Worm (Caenorhabditis elegans): ENCODE results near the gene ZK370.4.

The ZK370.4 gene

ce11 chrIII:8731310-8731709, at the start of gene ZK370.4:
Gene ZK370.4, minus strand, starts transcription at chrIII:8731410.
- no peak for TF ChIP-seq bed-3 (GFP tag; optimal IDR thresholded peaks at IDR 0.05)
- TF ChIP-seq elt-3 (tag; optimal IDR thresholded peaks at IDR 0.05), result no peak
- no peak for TF ChIP-seq lin-13 (tag; optimal IDR thresholded peaks at IDR 0.05)
- TF ChIP-seq hlh-1 (tag; optimal IDR thresholded peaks at IDR 0.05), result no peak
- no peak for TF ChIP-seq ztf-11 (tag; optimal IDR thresholded peaks at IDR 0.05)
- TF ChIP-seq lin-32 (GFP tag; optimal IDR thresholded peaks at IDR 0.05), result no peak
- no peak for TF ChIP-seq flh-1 (GFP tag; optimal IDR thresholded peaks at IDR 0.05)
- TF ChIP-seq zip-8 (tag; optimal IDR thresholded peaks at IDR 0.05), result no peak
- no peak for TF ChIP-seq nhr-2 (tag; optimal IDR thresholded peaks at IDR 0.05)
- no peak for TF ChIP-seq ceh-39 (tag; optimal IDR thresholded peaks at IDR 0.05)
- TF ChIP-seq unc-62 (GFP tag; optimal IDR thresholded peaks at IDR 0.05), result no peak
- no peak for TF ChIP-seq pha-4 (tag; optimal IDR thresholded peaks at IDR 0.05)
- no peak for TF ChIP-seq mls-2 (tag; optimal IDR thresholded peaks at IDR 0.05)
- no peak for TF ChIP-seq nhr-12 (tag; optimal IDR thresholded peaks at IDR 0.05)
- TF ChIP-seq snpc-4 (tag; optimal IDR thresholded peaks at IDR 0.05), result no peak

ce11 chrIII:8780473-8780872, 49.3 kb upstream of the ZK370.4 start:
- TF ChIP-seq ztf-11 (tag; optimal IDR thresholded peaks at IDR 0.05), result no peak
- no peak for TF ChIP-seq lin-13 (tag; optimal IDR thresholded peaks at IDR 0.05)
- TF ChIP-seq nhr-12 (tag; optimal IDR thresholded peaks at IDR 0.05), result no peak
- no peak for TF ChIP-seq blmp-1 (tag; optimal IDR thresholded peaks at IDR 0.05)
- TF ChIP-seq snpc-4 (tag; optimal IDR thresholded peaks at IDR 0.05), result no peak
- no peak for TF ChIP-seq nhr-76 (tag; optimal IDR thresholded peaks at IDR 0.05)
- no peak for TF ChIP-seq pha-4 (tag; optimal IDR thresholded peaks at IDR 0.05)
- no peak for TF ChIP-seq unc-62 (GFP tag; optimal IDR thresholded peaks at IDR 0.05)
- TF ChIP-seq cnd-1 (tag; optimal IDR thresholded peaks at IDR 0.05), result no peak
- no peak for TF ChIP-seq ham-2 (GFP tag; optimal IDR thresholded peaks at IDR 0.05)
- no peak for TF ChIP-seq zip-8 (tag; optimal IDR thresholded peaks at IDR 0.05)
- TF ChIP-seq flh-1 (GFP tag; optimal IDR thresholded peaks at IDR 0.05), result no peak
- TF ChIP-seq elt-1 (tag; optimal IDR thresholded peaks at IDR 0.05; ENCODE audit: borderline replicate concordance, insufficient read depth), result no peak
- TF ChIP-seq ces-1 (GFP tag; optimal IDR thresholded peaks at IDR 0.05), result no peak
- TF ChIP-seq M03D4.4 (tag; optimal IDR thresholded peaks at IDR 0.05), result no peak
- no peak for TF ChIP-seq sptf-1 (tag; optimal IDR thresholded peaks at IDR 0.05)
- no peak for TF ChIP-seq ceh-83 (GFP tag; optimal IDR thresholded peaks at IDR 0.05)
- no peak for TF ChIP-seq bed-3 (GFP tag; optimal IDR thresholded peaks at IDR 0.05)
- TF ChIP-seq nhr-237 (tag; optimal IDR thresholded peaks at IDR 0.05), result no peak
- TF ChIP-seq elt-3 (tag; optimal IDR thresholded peaks at IDR 0.05), result no peak

- TF ChIP-seq flh-1 (GFP tag; optimal IDR thresholded peaks at IDR 0.05) (no peak), sptf-1 (tag; optimal IDR thresholded peaks at IDR 0.05) (no peak), pha-4 (tag; optimal IDR thresholded peaks at IDR 0.05) (no peak), mls-2 (tag; optimal IDR thresholded peaks at IDR 0.05) (no peak), bed-3 (GFP tag; optimal IDR thresholded peaks at IDR 0.05) (no peak), zip-8 (tag; optimal IDR thresholded peaks at IDR 0.05) (no peak), elt-1 (tag; optimal IDR thresholded peaks at IDR 0.05; ENCODE audit: borderline replicate concordance, insufficient read depth) (no peak), ztf-11 (tag; optimal IDR thresholded peaks at IDR 0.05) (no peak), mab-5 (tag; optimal IDR thresholded peaks at IDR 0.05) (no peak), unc-62 (GFP tag; optimal IDR thresholded peaks at IDR 0.05) (no peak), hlh-1 (tag; optimal IDR thresholded peaks at IDR 0.05) (no peak), mep-1 (tag; optimal IDR thresholded peaks at IDR 0.05) (no peak), nhr-237 (tag; optimal IDR thresholded peaks at IDR 0.05) (no peak), nhr-2 (tag; optimal IDR thresholded peaks at IDR 0.05) (no peak), elt-3 (tag; optimal IDR thresholded peaks at IDR 0.05) (no peak), ces-1 (GFP tag; optimal IDR thresholded peaks at IDR 0.05) (no peak), tbx-8 (GFP tag; optimal IDR thresholded peaks at IDR 0.05) (no peak), snpc-4 (tag; optimal IDR thresholded peaks at IDR 0.05) (no peak)
These were observed 48.7 kb upstream of the ZK370.4 start, which contains the start of gene K02D10.4 for ce11 chrIII:8779912-8780311. Gene K02D10.4, minus strand, starts transcription at chrIII:8780012.

ce11 chrIII:8775953-8776352, 44.7 kb upstream of the ZK370.4 start, which contains the start of gene snap-29:
Gene snap-29, plus strand, starts transcription at chrIII:8776253.
- no peak for TF ChIP-seq sem-2 (GFP tag; optimal IDR thresholded peaks at IDR 0.05)
- TF ChIP-seq unc-62 (GFP tag; optimal IDR thresholded peaks at IDR 0.05), result no peak
- no peak for TF ChIP-seq cnd-1 (tag; optimal IDR thresholded peaks at IDR 0.05)
- TF ChIP-seq elt-3 (tag; optimal IDR thresholded peaks at IDR 0.05), result no peak
- TF ChIP-seq ztf-11 (tag; optimal IDR thresholded peaks at IDR 0.05), result no peak
- no peak for TF ChIP-seq nhr-28 (tag; optimal IDR thresholded peaks at IDR 0.05)
- TF ChIP-seq mls-2 (tag; optimal IDR thresholded peaks at IDR 0.05), result no peak
- TF ChIP-seq M03D4.4 (tag; optimal IDR thresholded peaks at IDR 0.05), result no peak
- TF ChIP-seq ces-1 (GFP tag; optimal IDR thresholded peaks at IDR 0.05), result no peak
- no peak for TF ChIP-seq nhr-237 (tag; optimal IDR thresholded peaks at IDR 0.05)
- TF ChIP-seq ceh-39 (tag; optimal IDR thresholded peaks at IDR 0.05), result no peak
- no peak for TF ChIP-seq elt-1 (tag; optimal IDR thresholded peaks at IDR 0.05; ENCODE audit: borderline replicate concordance, insufficient read depth)
- TF ChIP-seq sptf-1 (tag; optimal IDR thresholded peaks at IDR 0.05), result no peak
- TF ChIP-seq tbx-8 (GFP tag; optimal IDR thresholded peaks at IDR 0.05), result no peak
- TF ChIP-seq ceh-83 (GFP tag; optimal IDR thresholded peaks at IDR 0.05), result no peak
- TF ChIP-seq lsy-2 (tag; optimal IDR thresholded peaks at IDR 0.05), result no peak
- no peak for TF ChIP-seq drap-1 (GFP tag; optimal IDR thresholded peaks at IDR 0.05)

Data from whole organism, mixed stage, embryonic.